Fruit fly (Drosophila melanogaster): ENCODE results near the gene tara.

The tara gene

DNA sequence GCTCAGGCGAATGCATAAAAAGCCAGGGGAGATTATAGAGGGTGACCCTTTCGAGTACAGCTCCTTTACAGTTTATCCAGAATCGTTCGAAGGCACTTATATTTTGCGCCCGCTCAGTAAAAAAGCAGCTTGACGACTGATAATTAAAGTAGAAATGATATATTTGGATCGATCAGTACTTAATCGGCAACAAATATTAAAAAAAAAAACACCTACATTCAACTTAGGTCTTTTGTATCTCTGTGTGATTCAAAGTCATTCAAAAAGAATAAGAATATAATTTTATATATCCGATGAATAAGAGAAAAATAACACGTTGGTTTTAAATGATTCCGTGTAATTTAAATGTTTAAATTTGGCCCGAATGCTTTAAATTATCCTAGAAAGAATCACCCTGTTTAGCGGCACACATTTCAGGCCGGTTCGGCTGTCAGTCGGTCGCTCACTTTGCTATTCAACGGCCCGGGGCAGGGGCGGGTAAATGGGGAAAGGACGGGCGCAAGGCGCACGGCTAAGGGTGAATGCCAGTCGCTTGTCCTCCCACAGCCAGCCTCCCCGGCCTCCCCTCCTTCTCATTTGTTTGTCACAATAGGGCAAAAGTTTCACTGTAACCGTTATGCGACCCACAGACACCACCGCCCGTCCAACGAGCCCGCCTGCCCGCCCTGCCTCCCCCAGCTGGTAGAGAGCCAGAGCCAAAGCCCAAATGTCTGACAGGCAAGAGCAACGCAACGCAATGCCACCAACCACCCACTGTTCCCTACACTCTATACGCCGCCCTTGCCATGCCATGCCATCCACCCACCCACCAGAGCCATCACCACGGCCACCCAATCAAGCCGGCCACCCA, 12.4 kb upstream of the tara start (continued):
- TF ChIP-seq emc (GFP tag; optimal IDR thresholded peaks at IDR 0.05): no peak
- peak; percentile 48 for TF ChIP-seq tin (GFP tag; optimal IDR thresholded peaks at IDR 0.05)
- TF ChIP-seq sisA (GFP tag; IDR thresholded peaks at IDR 0.05): no peak
- peak; percentile 25; the same call in 1 of the 2 replicates for TF ChIP-seq Dref (GFP tag; IDR thresholded peaks at IDR 0.05)
- TF ChIP-seq CG9609 (GFP tag; optimal IDR thresholded peaks at IDR 0.05): no peak
- TF ChIP-seq CG32532 (GFP tag; IDR thresholded peaks at IDR 0.05): peak; percentile 6; the same call in 1 of the 2 replicates
- TF ChIP-seq CG13287 (GFP tag; IDR thresholded peaks at IDR 0.05; ENCODE audit: partially characterized antibody): no peak
- TF ChIP-seq pho (GFP tag; optimal IDR thresholded peaks at IDR 0.05): no peak
- peak; percentile 31 for TF ChIP-seq CG9437 (GFP tag; optimal IDR thresholded peaks at IDR 0.05)
- TF ChIP-seq sqz (GFP tag; optimal IDR thresholded peaks at IDR 0.05): peak; percentile 25
- TF ChIP-seq CG8388 (GFP tag; optimal IDR thresholded peaks at IDR 0.05): peak; percentile 19
- TF ChIP-seq hkb (optimal IDR thresholded peaks at IDR 0.05): no peak
- TF ChIP-seq hkb (GFP tag; IDR thresholded peaks at IDR 0.05): no peak
- peak; percentile 5 for TF ChIP-seq nom (GFP tag; optimal IDR thresholded peaks at IDR 0.05)
- TF ChIP-seq Gsc (GFP tag; IDR thresholded peaks at IDR 0.05): no peak
- peak; percentile 51 for TF ChIP-seq CG34376 (GFP tag; optimal IDR thresholded peaks at IDR 0.05)
- TF ChIP-seq Sry-β (GFP tag; optimal IDR thresholded peaks at IDR 0.05): no peak
- peak; percentile 82 for TF ChIP-seq Hey (tag; optimal IDR thresholded peaks at IDR 0.05)
- no peak for TF ChIP-seq CG42726 (GFP tag; IDR thresholded peaks at IDR 0.05; ENCODE audit: partially characterized antibody)
- peak; percentile 22 for TF ChIP-seq az2 (GFP tag; optimal IDR thresholded peaks at IDR 0.05)
- TF ChIP-seq CG13424 (tag; optimal IDR thresholded peaks at IDR 0.05): peak; percentile 59
- TF ChIP-seq CG16813 (GFP tag; IDR thresholded peaks at IDR 0.05; ENCODE audit: partially characterized antibody): no peak
- no peak for TF ChIP-seq disco-r (GFP tag; optimal IDR thresholded peaks at IDR 0.05)
- no peak for TF ChIP-seq Ets97D (GFP tag; optimal IDR thresholded peaks at IDR 0.05)
- TF ChIP-seq Atf-2 (GFP tag; optimal IDR thresholded peaks at IDR 0.05): no peak
- peak; percentile 41 for TF ChIP-seq CG10366 (GFP tag; IDR thresholded peaks at IDR 0.05)
- TF ChIP-seq CG3281 (GFP tag; optimal IDR thresholded peaks at IDR 0.05): peak; percentile 75
- TF ChIP-seq cas (GFP tag; IDR thresholded peaks at IDR 0.05): no peak
- peak; percentile 72 for TF ChIP-seq CG10979 (tag; optimal IDR thresholded peaks at IDR 0.05)
- TF ChIP-seq CG10147 (GFP tag; optimal IDR thresholded peaks at IDR 0.05): peak; percentile 80
- TF ChIP-seq cwo (GFP tag; optimal IDR thresholded peaks at IDR 0.05): peak; percentile 72
- TF ChIP-seq Dp (GFP tag; optimal IDR thresholded peaks at IDR 0.05): no peak
- TF ChIP-seq Asciz (GFP tag; optimal IDR thresholded peaks at IDR 0.05): peak; percentile 24
- TF ChIP-seq CG17385 (GFP tag; optimal IDR thresholded peaks at IDR 0.05): peak; percentile 28
- TF ChIP-seq gcm (GFP tag; optimal IDR thresholded peaks at IDR 0.05): peak; percentile 39
- peak; percentile 9 for TF ChIP-seq CG13775 (GFP tag; optimal IDR thresholded peaks at IDR 0.05)
- TF ChIP-seq slp2 (GFP tag; optimal IDR thresholded peaks at IDR 0.05): no peak
- TF ChIP-seq Hr3 (GFP tag; optimal IDR thresholded peaks at IDR 0.05): peak; percentile 18
- 0 out of 3 replicates have a peak, but pooled peaks have one; percentile 31 for TF ChIP-seq HLH4C (GFP tag; IDR thresholded peaks at IDR 0.05; ENCODE audit: partially characterized antibody)
- peak; percentile 46; the same call in 1 of the 3 replicates for TF ChIP-seq CG34422 (GFP tag; IDR thresholded peaks at IDR 0.05)
- TF ChIP-seq tio (GFP tag; optimal IDR thresholded peaks at IDR 0.05): peak; percentile 23
- no peak for TF ChIP-seq schlank (tag; optimal IDR thresholded peaks at IDR 0.05)
- TF ChIP-seq CG2678 (tag; optimal IDR thresholded peaks at IDR 0.05): peak; percentile 85
- TF ChIP-seq bigmax (GFP tag; optimal IDR thresholded peaks at IDR 0.05): no peak
- TF ChIP-seq Bgb (GFP tag; IDR thresholded peaks at IDR 0.05; ENCODE audit: partially characterized antibody): peak; percentile 14; the same call in 1 of the 2 replicates
- peak; percentile 64 for TF ChIP-seq CG13894 (tag; optimal IDR thresholded peaks at IDR 0.05)
- no peak for TF ChIP-seq CG17612 (GFP tag; IDR thresholded peaks at IDR 0.05)
- no peak for TF ChIP-seq CG9797 (GFP tag; optimal IDR thresholded peaks at IDR 0.05)
